Fruit fly (Drosophila melanogaster) whole organism, embryonic: ENCODE measurements around the gene barr.

Source experiments
- BtbVII ChIP-seq: fragments of 200-800 bp; sonication (Bioruptor generic); optimal IDR thresholded peaks from 3 replicates; lab custom pipeline; 2017; ENCODE audit warnings: missing biosample characterization, mild to moderate bottlenecking, missing genetic modification characterization
- C15 ChIP-seq: fragments of 200-800 bp; sonication (Bioruptor generic); IDR thresholded peaks from 3 replicates; pipeline ENCODE4 v1.3.6; 2022; ENCODE audit warnings: missing biosample characterization, missing genetic modification characterization
- CG1024 ChIP-seq: fragments of 200-800 bp; sonication (Bioruptor generic); IDR thresholded peaks from 2 replicates; pipeline ENCODE4 v1.3.6; 2022; ENCODE audit warnings: missing biosample characterization, missing genetic modification characterization
- CG11247 ChIP-seq: fragments of 200-800 bp; sonication (Bioruptor generic); IDR thresholded peaks from 2 replicates; pipeline ENCODE4 v1.3.6; 2022; ENCODE audit warnings: missing biosample characterization, missing genetic modification characterization
- CG12155 ChIP-seq: fragments of 200-800 bp; sonication (Bioruptor generic); optimal IDR thresholded peaks from 3 replicates; lab custom pipeline; 2016; ENCODE audit warnings: missing biosample characterization, missing genetic modification characterization
- CG2199 ChIP-seq: fragments of 200-800 bp; sonication (Bioruptor generic); IDR thresholded peaks from 3 replicates; pipeline ENCODE4 v1.3.6; 2022; ENCODE audit warnings: missing biosample characterization, missing genetic modification characterization
- CG31388 ChIP-seq: fragments of 200-800 bp; sonication (Bioruptor generic); optimal IDR thresholded peaks from 2 replicates; lab custom pipeline; 2016; ENCODE audit warnings: missing biosample characterization, missing genetic modification characterization
- CG34376 ChIP-seq: fragments of 200-800 bp; sonication (Bioruptor generic); optimal IDR thresholded peaks from 2 replicates; lab custom pipeline; 2018; ENCODE audit warnings: missing biosample characterization, mild to moderate bottlenecking, missing genetic modification characterization
- CG7357 ChIP-seq: fragments of 200-800 bp; sonication (Bioruptor generic); IDR thresholded peaks from 3 replicates; pipeline ENCODE4 v1.3.6; 2022; ENCODE audit warnings: missing biosample characterization, missing genetic modification characterization
- CG8290 ChIP-seq, 3 experiments: fragments of 200-800 bp; sonication (Bioruptor generic); optimal IDR thresholded peaks; 2 replicates each; lab custom pipeline; 2016 to 2019; ENCODE audit warnings: missing biosample characterization in 3 of 3, missing genetic modification characterization in 3 of 3, mild to moderate bottlenecking in 2 of 3, moderate library complexity in 1 of 3
- Dek ChIP-seq: fragments of 200-800 bp; sonication (Bioruptor generic); optimal IDR thresholded peaks from 3 replicates; lab custom pipeline; 2019; ENCODE audit warnings: missing biosample characterization, mild to moderate bottlenecking, missing genetic modification characterization, moderate library complexity
- E2f1 ChIP-seq: fragments of 200-800 bp; sonication (Bioruptor generic); IDR thresholded peaks from 2 replicates; pipeline ENCODE4 v1.3.6; 2022; ENCODE audit warnings: missing biosample characterization, missing genetic modification characterization
- ERR ChIP-seq: fragments of 200-800 bp; sonication (Bioruptor generic); optimal IDR thresholded peaks from 2 replicates; lab custom pipeline; 2016; ENCODE audit warnings: missing biosample characterization, missing genetic modification characterization
- HHEX ChIP-seq: fragments of 200-800 bp; sonication (Bioruptor generic); optimal IDR thresholded peaks from 3 replicates; lab custom pipeline; 2017; ENCODE audit warnings: missing biosample characterization, mild to moderate bottlenecking, missing genetic modification characterization, missing genetic modification reagents
- NC2β ChIP-seq: fragments of 200-800 bp; sonication (Bioruptor generic); optimal IDR thresholded peaks from 2 replicates; lab custom pipeline; 2016; ENCODE audit warnings: missing biosample characterization, missing genetic modification characterization
- Pdp1 ChIP-seq, 2 experiments: fragments of 200-800 bp; sonication (Bioruptor generic); optimal IDR thresholded peaks; 3 replicates each; lab custom pipeline; 2016; ENCODE audit warnings: missing biosample characterization in 2 of 2, missing genetic modification characterization in 2 of 2, mild to moderate bottlenecking in 1 of 2, moderate library complexity in 1 of 2
- Poxn ChIP-seq: fragments of 200-800 bp; sonication (Bioruptor generic); IDR thresholded peaks from 2 replicates; pipeline ENCODE4 v1.3.6; 2022; ENCODE audit warnings: missing biosample characterization, missing genetic modification characterization
- Ssrp ChIP-seq: fragments of 200-800 bp; sonication (Bioruptor generic); optimal IDR thresholded peaks from 2 replicates; lab custom pipeline; 2018; ENCODE audit warnings: missing biosample characterization, mild to moderate bottlenecking, missing genetic modification characterization, moderate library complexity
- bbx ChIP-seq: fragments of 200-800 bp; sonication (Bioruptor generic); IDR thresholded peaks from 2 replicates; pipeline ENCODE4 v1.3.6; 2022; ENCODE audit warnings: missing biosample characterization, missing genetic modification characterization; ENCODE audit not compliant: partially characterized antibody
- bigmax ChIP-seq: fragments of 200-800 bp; sonication (Bioruptor generic); optimal IDR thresholded peaks from 2 replicates; lab custom pipeline; 2018; ENCODE audit warnings: missing biosample characterization, mild to moderate bottlenecking, missing genetic modification characterization
- da ChIP-seq: fragments of 200-800 bp; sonication (Bioruptor generic); optimal IDR thresholded peaks from 2 replicates; lab custom pipeline; 2016; ENCODE audit warnings: missing biosample characterization, missing genetic modification characterization
- dan ChIP-seq: fragments of 200-800 bp; sonication (Bioruptor generic); IDR thresholded peaks from 2 replicates; pipeline ENCODE4 v1.3.6; 2022; ENCODE audit warnings: missing biosample characterization, missing genetic modification characterization
- emc ChIP-seq: fragments of 200-800 bp; sonication (Bioruptor generic); optimal IDR thresholded peaks from 2 replicates; lab custom pipeline; 2016; ENCODE audit warnings: missing biosample characterization, missing genetic modification characterization
- exex ChIP-seq: fragments of 200-800 bp; sonication (Bioruptor generic); optimal IDR thresholded peaks from 4 replicates; lab custom pipeline; 2018; ENCODE audit warnings: missing biosample characterization, mild to moderate bottlenecking, missing genetic modification characterization, moderate library complexity
- ftz-f1 ChIP-seq: fragments of 200-800 bp; sonication (Bioruptor generic); optimal IDR thresholded peaks from 2 replicates; lab custom pipeline; 2016; ENCODE audit warnings: missing biosample characterization, missing genetic modification characterization
- gsb-n ChIP-seq: fragments of 200-800 bp; sonication (Bioruptor generic); optimal IDR thresholded peaks from 3 replicates; lab custom pipeline; 2018; ENCODE audit warnings: missing biosample characterization, mild to moderate bottlenecking, missing genetic modification characterization
- her ChIP-seq: fragments of 200-800 bp; sonication (Bioruptor generic); optimal IDR thresholded peaks from 2 replicates; lab custom pipeline; 2016; ENCODE audit warnings: missing biosample characterization, missing genetic modification characterization
- jigr1 ChIP-seq: fragments of 200-800 bp; sonication (Bioruptor generic); IDR thresholded peaks from 3 replicates; pipeline ENCODE4 v1.3.6; 2022; ENCODE audit warnings: missing biosample characterization, missing genetic modification characterization
- mirr ChIP-seq: fragments of 200-800 bp; sonication (Bioruptor generic); optimal IDR thresholded peaks from 3 replicates; lab custom pipeline; 2018; ENCODE audit warnings: missing biosample characterization, mild to moderate bottlenecking, missing genetic modification characterization
- pnt ChIP-seq: fragments of 200-800 bp; sonication (Bioruptor generic); optimal IDR thresholded peaks from 3 replicates; lab custom pipeline; 2016; ENCODE audit warnings: missing biosample characterization, missing genetic modification characterization
- pros ChIP-seq: fragments of 200-800 bp; sonication (Bioruptor generic); optimal IDR thresholded peaks from 3 replicates; lab custom pipeline; 2019; ENCODE audit warnings: missing biosample characterization, mild to moderate bottlenecking, missing genetic modification characterization, moderate library complexity
- ranshi ChIP-seq: fragments of 200-800 bp; sonication (Bioruptor generic); IDR thresholded peaks from 2 replicates; pipeline ENCODE4 v1.3.6; 2022; ENCODE audit warnings: missing biosample characterization, missing genetic modification characterization
- ro ChIP-seq: fragments of 200-800 bp; sonication (Bioruptor generic); IDR thresholded peaks from 2 replicates; pipeline ENCODE4 v1.3.6; 2022; ENCODE audit warnings: missing biosample characterization, missing genetic modification characterization
- sim ChIP-seq: fragments of 200-800 bp; sonication (Bioruptor generic); IDR thresholded peaks from 2 replicates; pipeline ENCODE4 v1.3.6; 2022; ENCODE audit warnings: missing biosample characterization, missing genetic modification characterization
- sima ChIP-seq: fragments of 200-800 bp; sonication (Bioruptor generic); optimal IDR thresholded peaks from 2 replicates; lab custom pipeline; 2016; ENCODE audit warnings: missing biosample characterization, missing genetic modification characterization
- sna ChIP-seq: fragments of 200-800 bp; sonication (Bioruptor generic); IDR thresholded peaks from 2 replicates; pipeline ENCODE4 v1.3.6; 2022; ENCODE audit warnings: missing biosample characterization, missing genetic modification characterization; ENCODE audit not compliant: partially characterized antibody
- sug ChIP-seq: fragments of 200-800 bp; optimal IDR thresholded peaks from 2 replicates; lab custom pipeline; 2019; ENCODE audit warnings: missing biosample characterization, mild to moderate bottlenecking, missing genetic modification characterization, moderate library complexity
- tap ChIP-seq: fragments of 200-800 bp; optimal IDR thresholded peaks from 3 replicates; lab custom pipeline; 2019; ENCODE audit warnings: missing biosample characterization, mild to moderate bottlenecking, missing genetic modification characterization, moderate library complexity
- tx ChIP-seq: fragments of 200-800 bp; sonication (Bioruptor generic); optimal IDR thresholded peaks from 2 replicates; lab custom pipeline; 2016; ENCODE audit warnings: missing biosample characterization, missing genetic modification characterization
- vfl ChIP-seq: fragments of 200-800 bp; sonication (Bioruptor generic); optimal IDR thresholded peaks from 2 replicates; lab custom pipeline; 2016; ENCODE audit warnings: missing biosample characterization, missing genetic modification characterization
- vnd ChIP-seq: fragments of 200-800 bp; sonication (Bioruptor generic); IDR thresholded peaks from 3 replicates; pipeline ENCODE4 v1.3.6; 2022; ENCODE audit warnings: missing biosample characterization, missing genetic modification characterization; ENCODE audit not compliant: partially characterized antibody

The barr gene

DNA sequence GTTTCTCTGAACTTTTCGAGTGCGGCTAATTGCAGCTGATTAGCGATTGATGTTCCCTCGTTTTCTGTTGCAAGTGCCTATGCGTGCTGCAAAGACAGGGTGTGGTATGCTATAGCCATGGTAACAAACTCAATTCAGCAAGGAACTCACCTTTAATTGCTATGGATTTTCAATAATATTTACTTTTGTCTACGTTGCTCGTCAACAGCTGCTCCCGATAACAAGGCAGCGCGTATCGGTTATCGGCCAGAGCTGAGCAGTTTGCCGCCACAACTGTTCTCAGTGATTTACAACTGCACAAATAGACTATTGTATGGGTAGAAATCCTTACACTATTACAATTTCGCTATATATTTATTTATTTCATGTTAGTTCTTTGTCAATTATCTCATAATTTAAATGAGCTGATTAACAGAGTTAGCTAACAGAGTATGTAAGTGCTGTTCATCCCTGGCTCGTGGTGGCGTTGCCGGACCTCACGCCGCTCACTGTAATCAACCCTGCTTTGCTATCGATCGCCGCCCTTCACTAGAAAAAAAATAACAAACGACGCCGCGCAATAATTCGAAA, 14.1 kb upstream of the barr start, which contains the start of the genes pr and neb (continued):
- TF ChIP-seq sima (GFP tag; lab: Kevin White, UChicago) (no peak), NC2β (no peak), C15 (GFP tag; lab: Robert Waterston, UW) (no peak), Poxn (GFP tag; lab: Robert Waterston, UW) (no peak), ftz-f1 (GFP tag; lab: Kevin White, UChicago) (no peak), E2f1 (GFP tag; lab: Robert Waterston, UW) (no peak), jigr1 (GFP tag; lab: Robert Waterston, UW) (no peak), bigmax (no peak), Ssrp (tag; lab: Kevin White, UChicago) (peak; percentile 37), vfl (no peak), ro (GFP tag; lab: Robert Waterston, UW) (no peak), ranshi (GFP tag; lab: Robert Waterston, UW) (peak; percentile 75), emc (GFP tag; lab: Kevin White, UChicago) (peak; percentile 2), bbx (GFP tag; lab: Robert Waterston, UW) (no peak; the same call in 1 of the 2 replicates), ERR (GFP tag; lab: Kevin White, UChicago) (peak; percentile 45), da (no peak), her (GFP tag; lab: Kevin White, UChicago) (no peak), dan (GFP tag; lab: Robert Waterston, UW) (no peak), Dek (tag; lab: Kevin White, UChicago) (peak; percentile 24), pnt (GFP tag; lab: Kevin White, UChicago) (no peak), CG1024 (no peak), pros (GFP tag; lab: Kevin White, UChicago) (no peak), sim (GFP tag; lab: Robert Waterston, UW) (no peak), tap (tag; lab: Kevin White, UChicago) (no peak), tx (GFP tag; lab: Kevin White, UChicago) (no peak), vnd (no peak), CG8290 (GFP tag; optimal IDR thresholded peaks at IDR 0.05; lab: Kevin White, UChicago) (peak; percentile 56), CG8290 (tag; optimal IDR thresholded peaks at IDR 0.05; lab: Kevin White, UChicago) (peak in 1 of 2 experiments; percentile 64), BtbVII (no peak), CG7357 (GFP tag; lab: Robert Waterston, UW) (no peak), gsb-n (tag; lab: Kevin White, UChicago) (no peak), sna (GFP tag; lab: Robert Waterston, UW) (peak; percentile 64), CG12155 (GFP tag; lab: Kevin White, UChicago) (peak; percentile 67)
- TF ChIP-seq, all 482 proteins: peak for 237

DNA sequence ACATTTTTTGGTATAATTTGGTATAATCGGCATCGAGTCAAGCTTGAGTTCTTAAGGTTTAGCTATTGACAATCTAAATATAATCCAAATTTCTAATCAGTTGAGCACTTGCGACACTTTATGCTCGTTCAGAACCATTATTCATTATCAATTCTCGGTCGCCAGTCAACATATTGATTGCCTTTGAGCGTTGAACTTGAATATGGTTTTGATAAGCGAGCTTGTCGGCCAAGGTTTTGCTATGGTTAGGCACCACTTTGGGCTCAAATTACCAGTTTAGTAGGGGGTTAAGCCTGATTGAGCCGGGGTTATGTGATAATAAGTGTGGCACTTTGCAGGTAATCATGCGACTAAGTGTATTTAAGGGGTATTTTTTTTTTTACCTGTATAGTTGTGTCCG, 13.2 kb upstream of the barr start:
- TF ChIP-seq CG31388 (GFP tag; lab: Kevin White, UChicago) (no peak), ftz-f1 (GFP tag; lab: Kevin White, UChicago) (peak; percentile 42), mirr (peak; percentile 75), sug (tag; lab: Kevin White, UChicago) (peak; percentile 59), exex (tag; lab: Kevin White, UChicago) (peak; percentile 53), HHEX (GFP tag; lab: Kevin White, UChicago) (no peak), CG2199 (GFP tag; lab: Robert Waterston, UW) (0 out of 3 replicates have a peak, but pooled peaks have one; percentile 8), CG34376 (GFP tag; lab: Kevin White, UChicago) (peak; percentile 62), CG11247 (GFP tag; lab: Robert Waterston, UW) (no peak), Pdp1 (GFP tag; optimal IDR thresholded peaks at IDR 0.05; lab: Kevin White, UChicago) (peak in 1 of 2 experiments; percentile 3)
- TF ChIP-seq, all 482 proteins: peak for 7
